Worm (Caenorhabditis elegans) whole organism, young adult: ENCODE results near the gene T24B8.7.

Source experiments
- B0035.1 ChIP-seq: sonication (generic microtip); optimal IDR thresholded peaks from 2 replicates; lab custom pipeline; 2016; ENCODE audit warnings: missing genetic modification characterization, mild to moderate bottlenecking, missing compliant biosample characterization, missing genotype, missing genetic modification reagents
- B0336.3 ChIP-seq: fragments of 200-800 bp; sonication (Bioruptor generic); IDR thresholded peaks from 2 replicates; pipeline ENCODE4 v1.3.6; 2022; ENCODE audit warnings: missing genetic modification characterization, missing compliant biosample characterization
- C17E4.6 ChIP-seq: fragments of 200-800 bp; sonication (Bioruptor generic); IDR thresholded peaks from 2 replicates; pipeline ENCODE4 v1.3.6; 2022; ENCODE audit warnings: missing genetic modification reagents, missing genetic modification characterization, missing compliant biosample characterization
- F10E7.11 ChIP-seq: sonication (generic microtip); optimal IDR thresholded peaks from 2 replicates; lab custom pipeline; 2017; ENCODE audit warnings: mild to moderate bottlenecking, missing genetic modification characterization, moderate library complexity, missing compliant biosample characterization
- F22D6.2 ChIP-seq: sonication (generic microtip); optimal IDR thresholded peaks from 2 replicates; lab custom pipeline; 2016; ENCODE audit warnings: mild to moderate bottlenecking, missing genetic modification characterization, missing compliant biosample characterization
- F23B12.7 ChIP-seq: sonication (generic microtip); optimal IDR thresholded peaks from 2 replicates; lab custom pipeline; 2017; ENCODE audit warnings: missing genetic modification characterization, mild to moderate bottlenecking, missing compliant biosample characterization, antibody characterized with exemption, moderate library complexity; ENCODE audit not compliant: insufficient read depth
- F39B2.1 ChIP-seq: fragments of 200-800 bp; sonication (Bioruptor generic); IDR thresholded peaks from 2 replicates; pipeline ENCODE4 v1.3.6; 2022; ENCODE audit warnings: missing genetic modification reagents, missing genetic modification characterization, missing compliant biosample characterization
- F49E8.2 ChIP-seq: sonication (generic microtip); optimal IDR thresholded peaks from 3 replicates; lab custom pipeline; 2017; ENCODE audit warnings: missing genetic modification characterization, mild to moderate bottlenecking, missing compliant biosample characterization, antibody characterized with exemption, moderate library complexity; ENCODE audit not compliant: insufficient read depth
- F57C9.4 ChIP-seq: sonication (generic microtip); optimal IDR thresholded peaks from 2 replicates; lab custom pipeline; 2017; ENCODE audit warnings: mild to moderate bottlenecking, missing genetic modification characterization, missing compliant biosample characterization
- T07F8.4 ChIP-seq: sonication (generic microtip); optimal IDR thresholded peaks from 2 replicates; lab custom pipeline; 2016; ENCODE audit warnings: mild to moderate bottlenecking, missing genetic modification characterization, moderate library complexity, missing compliant biosample characterization
- T26A5.8 ChIP-seq: sonication (generic microtip); optimal IDR thresholded peaks from 2 replicates; lab custom pipeline; 2016; ENCODE audit warnings: missing genetic modification characterization, missing compliant biosample characterization
- Y67H2A.10 ChIP-seq: fragments of 200-800 bp; sonication (Bioruptor generic); conservative IDR thresholded peaks from 2 replicates; pipeline ENCODE4 v1.3.6; 2022; ENCODE audit warnings: missing genetic modification reagents, missing genetic modification characterization, missing compliant biosample characterization
- Y79H2A.3 ChIP-seq: fragments of 200-800 bp; sonication (Bioruptor generic); conservative IDR thresholded peaks from 2 replicates; pipeline ENCODE4 v1.3.6; 2022; ENCODE audit warnings: missing genetic modification reagents, missing genetic modification characterization, missing compliant biosample characterization
- attf-3 ChIP-seq: fragments of 200-800 bp; sonication (Bioruptor generic); conservative IDR thresholded peaks from 2 replicates; pipeline ENCODE4 v1.3.6; 2022; ENCODE audit warnings: missing genetic modification reagents, missing genetic modification characterization, missing compliant biosample characterization
- bed-1 ChIP-seq: fragments of 200-800 bp; sonication (Bioruptor generic); IDR thresholded peaks from 2 replicates; pipeline ENCODE4 v1.3.6; 2022; ENCODE audit warnings: missing genetic modification reagents, missing genetic modification characterization, missing compliant biosample characterization
- bed-2 ChIP-seq: fragments of 200-800 bp; sonication (Bioruptor generic); IDR thresholded peaks from 2 replicates; pipeline ENCODE4 v1.3.6; 2022; ENCODE audit warnings: missing genetic modification reagents, missing genetic modification characterization, missing compliant biosample characterization
- cebp-2 ChIP-seq: fragments of 200-800 bp; sonication (Bioruptor generic); IDR thresholded peaks from 2 replicates; pipeline ENCODE4 v1.3.6; 2022; ENCODE audit warnings: missing genetic modification characterization, missing compliant biosample characterization
- ceh-27 ChIP-seq: fragments of 200-800 bp; sonication (Bioruptor generic); optimal IDR thresholded peaks from 2 replicates; lab custom pipeline; 2018; ENCODE audit warnings: mild to moderate bottlenecking, missing genetic modification characterization, moderate library complexity, missing compliant biosample characterization
- ceh-40 ChIP-seq: fragments of 200-800 bp; sonication (Bioruptor generic); IDR thresholded peaks from 2 replicates; pipeline ENCODE4 v1.3.6; 2022; ENCODE audit warnings: missing genetic modification characterization, missing compliant biosample characterization
- ceh-58 ChIP-seq: fragments of 200-800 bp; sonication (Bioruptor generic); IDR thresholded peaks from 2 replicates; pipeline ENCODE4 v1.3.6; 2022; ENCODE audit warnings: missing genetic modification characterization, missing compliant biosample characterization
- ceh-79 ChIP-seq: sonication (generic microtip); optimal IDR thresholded peaks from 2 replicates; lab custom pipeline; 2017; ENCODE audit warnings: mild to moderate bottlenecking, missing genetic modification characterization, missing compliant biosample characterization
- ceh-91 ChIP-seq: fragments of 200-800 bp; sonication (Bioruptor generic); IDR thresholded peaks from 2 replicates; pipeline ENCODE4 v1.3.6; 2022; ENCODE audit warnings: missing genetic modification reagents, missing genetic modification characterization, missing compliant biosample characterization
- die-1 ChIP-seq: sonication (generic microtip); optimal IDR thresholded peaks from 2 replicates; lab custom pipeline; 2016; ENCODE audit warnings: missing genotype, mild to moderate bottlenecking, missing genetic modification characterization, missing compliant biosample characterization
- dox-1 ChIP-seq: fragments of 200-800 bp; sonication (Bioruptor generic); IDR thresholded peaks from 2 replicates; pipeline ENCODE4 v1.3.6; 2022; ENCODE audit warnings: missing genetic modification reagents, missing genetic modification characterization, missing compliant biosample characterization
- egl-44 ChIP-seq: fragments of 200-800 bp; sonication (Bioruptor generic); IDR thresholded peaks from 2 replicates; pipeline ENCODE4 v1.3.6; 2022; ENCODE audit warnings: missing genetic modification reagents, missing genetic modification characterization, missing compliant biosample characterization
- egrh-3 ChIP-seq: fragments of 200-800 bp; sonication (Bioruptor generic); IDR thresholded peaks from 2 replicates; pipeline ENCODE4 v1.3.6; 2022; ENCODE audit warnings: missing genetic modification reagents, missing genetic modification characterization, missing compliant biosample characterization
- him-1 ChIP-seq: sonication (generic microtip); optimal IDR thresholded peaks from 2 replicates; lab custom pipeline; 2016; ENCODE audit warnings: missing genotype, missing genetic modification reagents, missing genetic modification characterization, missing compliant biosample characterization
- lag-1 ChIP-seq: fragments of 200-800 bp; sonication (Bioruptor generic); IDR thresholded peaks from 2 replicates; pipeline ENCODE4 v1.3.6; 2022; ENCODE audit warnings: missing genetic modification reagents, missing genetic modification characterization, missing compliant biosample characterization
- lin-35 ChIP-seq, 3 experiments: fragments of 150-350 bp in 2 of 3; sonication (generic microtip) in 1 of 3; optimal IDR thresholded peaks; 2 replicates each; lab custom pipeline; 2014 to 2018; ENCODE audit warnings: missing biosample characterization in 3 of 3, missing genetic modification characterization in 3 of 3, missing genetic modification reagents in 3 of 3
- lin-40 ChIP-seq: sonication (generic microtip); optimal IDR thresholded peaks from 2 replicates; lab custom pipeline; 2016; ENCODE audit warnings: missing genetic modification characterization, mild to moderate bottlenecking, missing compliant biosample characterization, missing genotype, missing genetic modification reagents
- madf-3 ChIP-seq: fragments of 200-800 bp; sonication (Bioruptor generic); IDR thresholded peaks from 2 replicates; pipeline ENCODE4 v1.3.6; 2022; ENCODE audit warnings: missing genetic modification reagents, missing genetic modification characterization, missing compliant biosample characterization
- mes-4 ChIP-seq: sonication (generic microtip); optimal IDR thresholded peaks from 2 replicates; lab custom pipeline; 2016; ENCODE audit warnings: missing genotype, missing genetic modification characterization, missing compliant biosample characterization
- mxl-1 ChIP-seq: sonication (generic microtip); optimal IDR thresholded peaks from 2 replicates; lab custom pipeline; 2016; ENCODE audit warnings: missing genetic modification characterization, missing compliant biosample characterization
- nfya-1 ChIP-seq: sonication (generic microtip); optimal IDR thresholded peaks from 2 replicates; lab custom pipeline; 2017; ENCODE audit warnings: antibody characterized with exemption, missing compliant biosample characterization, missing genetic modification characterization, borderline replicate concordance; ENCODE audit not compliant: insufficient read depth
- nfyb-1 ChIP-seq: fragments of 200-800 bp; sonication (Bioruptor generic); IDR thresholded peaks from 2 replicates; pipeline ENCODE4 v1.3.6; 2022; ENCODE audit warnings: missing genetic modification reagents, missing genetic modification characterization, missing compliant biosample characterization
- nhr-120 ChIP-seq: fragments of 200-800 bp; sonication (Bioruptor generic); IDR thresholded peaks from 2 replicates; pipeline ENCODE4 v1.3.6; 2022; ENCODE audit warnings: missing genetic modification characterization, missing compliant biosample characterization
- pha-4 ChIP-seq: fragments of 150-350 bp; sonication (generic microtip); optimal IDR thresholded peaks from 2 replicates; lab custom pipeline; 2014; ENCODE audit warnings: missing biosample characterization, missing genetic modification reagents, missing genetic modification characterization
- rec-8 ChIP-seq, 2 experiments: sonication (generic microtip); optimal IDR thresholded peaks; 2 replicates each; lab custom pipeline; 2016; ENCODE audit warnings: mild to moderate bottlenecking in 2 of 2, missing genetic modification characterization in 2 of 2, missing genetic modification reagents in 2 of 2, missing genotype in 2 of 2, missing biosample characterization in 1 of 2, missing compliant biosample characterization in 1 of 2, moderate library complexity in 1 of 2
- sdz-38 ChIP-seq: sonication (generic microtip); optimal IDR thresholded peaks from 2 replicates; lab custom pipeline; 2016; ENCODE audit warnings: missing genotype, missing genetic modification characterization, missing compliant biosample characterization
- sea-2 ChIP-seq: fragments of 200-800 bp; sonication (Bioruptor generic); IDR thresholded peaks from 2 replicates; pipeline ENCODE4 v1.3.6; 2022; ENCODE audit warnings: missing genetic modification characterization, missing compliant biosample characterization
- snpc-1.1 ChIP-seq: sonication (generic microtip); optimal IDR thresholded peaks from 2 replicates; lab custom pipeline; 2017; ENCODE audit warnings: missing genetic modification characterization, mild to moderate bottlenecking, missing compliant biosample characterization, antibody characterized with exemption, moderate library complexity, missing genotype, missing genetic modification reagents; ENCODE audit not compliant: insufficient read depth
- snpc-4 ChIP-seq, 5 experiments: fragments of 150-350 bp in 1 of 5; sonication (generic microtip) in 4 of 5; optimal IDR thresholded peaks; 2 replicates each; lab custom pipeline; 2014 to 2018; ENCODE audit warnings: missing genetic modification characterization in 5 of 5, missing biosample characterization in 3 of 5, antibody characterized with exemption in 2 of 5, mild to moderate bottlenecking in 2 of 5, missing compliant biosample characterization in 2 of 5, missing genotype in 2 of 5, moderate library complexity in 2 of 5, missing genetic modification reagents in 1 of 5
- sptf-2 ChIP-seq: fragments of 200-800 bp; sonication (Bioruptor generic); optimal IDR thresholded peaks from 2 replicates; lab custom pipeline; 2018; ENCODE audit warnings: mild to moderate bottlenecking, missing genetic modification characterization, missing compliant biosample characterization
- tbx-9 ChIP-seq: sonication (generic microtip); optimal IDR thresholded peaks from 2 replicates; lab custom pipeline; 2016; ENCODE audit warnings: borderline replicate concordance, missing genetic modification characterization, inconsistent platforms, missing compliant biosample characterization
- zfh-2 ChIP-seq: fragments of 200-800 bp; sonication (Bioruptor generic); conservative IDR thresholded peaks from 2 replicates; pipeline ENCODE4 v1.3.6; 2022; ENCODE audit warnings: missing genetic modification reagents, missing genetic modification characterization, missing compliant biosample characterization
- ztf-18 ChIP-seq: sonication (generic microtip); optimal IDR thresholded peaks from 2 replicates; lab custom pipeline; 2016; ENCODE audit warnings: missing genotype, mild to moderate bottlenecking, missing genetic modification characterization, missing compliant biosample characterization
- ztf-28 ChIP-seq: fragments of 200-800 bp; sonication (Bioruptor generic); IDR thresholded peaks from 2 replicates; pipeline ENCODE4 v1.3.6; 2022; ENCODE audit warnings: missing genetic modification reagents, missing genetic modification characterization, missing compliant biosample characterization

The T24B8.7 gene

ce11 chrII:9060332-9060840 lies 6.9 kb upstream of the T24B8.7 start (continued):
- TF ChIP-seq F22D6.2 (peak; percentile 14), sdz-38 (tag; lab: Kevin White, UChicago) (no peak), tbx-9 (tag; lab: Kevin White, UChicago) (no peak), die-1 (tag; lab: Kevin White, UChicago) (peak; percentile 29), ztf-18 (peak; percentile 54), madf-3 (GFP tag; lab: Robert Waterston, UW) (peak; percentile 84), T26A5.8 (tag; lab: Kevin White, UChicago) (no peak), mes-4 (tag; lab: Kevin White, UChicago) (no peak), F23B12.7 (tag; lab: Kevin White, UChicago) (peak; percentile 37), lin-40 (peak; percentile 83), ceh-40 (no peak), him-1 (tag; lab: Kevin White, UChicago) (no peak), C17E4.6 (GFP tag; lab: Robert Waterston, UW) (0 out of 2 replicates have a peak, but pooled peaks have one; percentile 32), B0035.1 (tag; lab: Kevin White, UChicago) (no peak), rec-8 (tag; optimal IDR thresholded peaks at IDR 0.05; lab: Kevin White, UChicago) (no peak), snpc-4 (GFP tag; optimal IDR thresholded peaks at IDR 0.05; lab: Kevin White, UChicago) (no peak), snpc-4 (tag; optimal IDR thresholded peaks at IDR 0.05; lab: Kevin White, UChicago) (peak in 3 of 4 experiments; percentile 62 to 70 (median 66)), ceh-79 (no peak), pha-4 (tag; lab: Kevin White, UChicago) (no peak), mxl-1 (tag; lab: Kevin White, UChicago) (no peak), ceh-58 (no peak), cebp-2 (GFP tag; lab: Robert Waterston, UW) (0 out of 2 replicates have a peak, but pooled peaks have one; percentile 18), lag-1 (no peak), attf-3 (GFP tag; lab: Robert Waterston, UW) (peak; percentile 46; the same call in 1 of the 2 replicates), sea-2 (GFP tag; lab: Robert Waterston, UW) (0 out of 2 replicates have a peak, but pooled peaks have one; percentile 53), B0336.3 (GFP tag; lab: Robert Waterston, UW) (peak; percentile 83), nfyb-1 (GFP tag; lab: Robert Waterston, UW) (peak; percentile 93), Y79H2A.3 (GFP tag; lab: Robert Waterston, UW) (no peak), Y67H2A.10 (GFP tag; lab: Robert Waterston, UW) (no peak), F49E8.2 (no peak), dox-1 (GFP tag; lab: Robert Waterston, UW) (peak; percentile 89), nfya-1 (tag; lab: Kevin White, UChicago) (no peak), bed-2 (GFP tag; lab: Robert Waterston, UW) (no peak), F39B2.1 (no peak), ceh-27 (peak; percentile 92), egrh-3 (GFP tag; lab: Robert Waterston, UW) (peak; percentile 87), F10E7.11 (tag; lab: Kevin White, UChicago) (peak; percentile 27), T07F8.4 (tag; lab: Kevin White, UChicago) (no peak), bed-1 (GFP tag; lab: Robert Waterston, UW) (no peak), lin-35 (GFP tag; optimal IDR thresholded peaks at IDR 0.05; lab: Kevin White, UChicago) (peak in 1 of 3 experiments; percentile 24), F57C9.4 (tag; lab: Kevin White, UChicago) (no peak), snpc-1.1 (tag; lab: Kevin White, UChicago) (no peak), zfh-2 (GFP tag; lab: Robert Waterston, UW) (peak; percentile 98), nhr-120 (GFP tag; lab: Robert Waterston, UW) (no peak), sptf-2 (GFP tag; lab: Kevin White, UChicago) (no peak), ztf-28 (GFP tag; lab: Robert Waterston, UW) (no peak), ceh-91 (GFP tag; lab: Robert Waterston, UW) (peak; percentile 25; the same call in 1 of the 2 replicates), egl-44 (GFP tag; lab: Robert Waterston, UW) (0 out of 2 replicates have a peak, but pooled peaks have one; percentile 45)
